Worm (Caenorhabditis elegans) whole organism, L4 larva: ENCODE measurements around the gene T05C7.5.

Source experiments
- F10B5.3 ChIP-seq: sonication (generic microtip); optimal IDR thresholded peaks from 2 replicates; lab custom pipeline; 2016; ENCODE audit warnings: mild to moderate bottlenecking, missing genetic modification characterization, missing compliant biosample characterization
- F26F4.8 ChIP-seq: fragments of 200-800 bp; sonication (Bioruptor generic); conservative IDR thresholded peaks from 2 replicates; pipeline ENCODE4 v1.3.6; 2022; ENCODE audit warnings: missing genetic modification characterization, missing compliant biosample characterization
- R02D3.7 ChIP-seq: fragments of 150-350 bp; sonication (generic microtip); optimal IDR thresholded peaks from 3 replicates; lab custom pipeline; 2014; ENCODE audit warnings: missing biosample characterization, missing genetic modification characterization
- T20F7.1 ChIP-seq: fragments of 200-800 bp; sonication (Bioruptor generic); optimal IDR thresholded peaks from 2 replicates; lab custom pipeline; 2018; ENCODE audit warnings: mild to moderate bottlenecking, missing genetic modification characterization, missing compliant biosample characterization
- Y48G9A.11 ChIP-seq: fragments of 200-800 bp; sonication (Bioruptor generic); IDR thresholded peaks from 2 replicates; pipeline ENCODE4 v1.3.6; 2022; ENCODE audit warnings: missing genetic modification reagents, missing genetic modification characterization, missing compliant biosample characterization
- Y5F2A.4 ChIP-seq: fragments of 200-800 bp; sonication (Bioruptor generic); optimal IDR thresholded peaks from 2 replicates; lab custom pipeline; 2018; ENCODE audit warnings: mild to moderate bottlenecking, missing genetic modification characterization, missing compliant biosample characterization
- ZK337.2 ChIP-seq: fragments of 200-800 bp; sonication (Bioruptor generic); IDR thresholded peaks from 2 replicates; pipeline ENCODE4 v1.3.6; 2022; ENCODE audit warnings: missing genetic modification reagents, missing genetic modification characterization, missing compliant biosample characterization
- ZK546.5 ChIP-seq, 2 experiments: sonication (generic microtip); optimal IDR thresholded peaks; 2 replicates each; lab custom pipeline; 2017; ENCODE audit warnings: missing biosample characterization in 2 of 2, missing genetic modification characterization in 2 of 2
- aha-1 ChIP-seq: fragments of 150-350 bp; peaks from one replicate; lab custom pipeline; 2014; ENCODE audit warnings: missing biosample characterization, missing genetic modification characterization
- ama-1 ChIP-seq: fragments of 150-350 bp; optimal IDR thresholded peaks from 2 replicates; lab custom pipeline; 2014; ENCODE audit warnings: inconsistent platforms, mixed read lengths
- ceh-20 ChIP-seq: fragments of 200-800 bp; sonication (Bioruptor generic); IDR thresholded peaks from 2 replicates; pipeline ENCODE4 v1.3.6; 2022; ENCODE audit warnings: missing genetic modification reagents, missing genetic modification characterization, missing compliant biosample characterization
- ceh-28 ChIP-seq: fragments of 150-350 bp; optimal IDR thresholded peaks from 2 replicates; lab custom pipeline; 2014; ENCODE audit warnings: missing biosample characterization, missing genetic modification reagents, missing genetic modification characterization
- ceh-32 ChIP-seq: sonication (generic microtip); optimal IDR thresholded peaks from 2 replicates; lab custom pipeline; 2016; ENCODE audit warnings: mild to moderate bottlenecking, missing genetic modification characterization, missing compliant biosample characterization; ENCODE audit not compliant: poor library complexity
- ceh-44 ChIP-seq: fragments of 200-800 bp; sonication (Bioruptor generic); IDR thresholded peaks from 2 replicates; pipeline ENCODE4 v1.3.6; 2022; ENCODE audit warnings: missing genetic modification reagents, missing genetic modification characterization, missing compliant biosample characterization
- ceh-82 ChIP-seq: sonication (generic microtip); optimal IDR thresholded peaks from 2 replicates; lab custom pipeline; 2017; ENCODE audit warnings: missing biosample characterization, missing genetic modification characterization
- ctbp-1 ChIP-seq: fragments of 200-800 bp; sonication (Bioruptor generic); IDR thresholded peaks from 2 replicates; pipeline ENCODE4 v1.3.6; 2022; ENCODE audit warnings: missing genetic modification reagents, missing genetic modification characterization, missing compliant biosample characterization
- daf-12 ChIP-seq: fragments of 150-350 bp; optimal IDR thresholded peaks from 2 replicates; lab custom pipeline; 2014; ENCODE audit warnings: missing biosample characterization, missing genetic modification reagents, missing genetic modification characterization
- dmd-6 ChIP-seq: fragments of 200-800 bp; sonication (Bioruptor generic); IDR thresholded peaks from 2 replicates; pipeline ENCODE4 v1.3.6; 2022; ENCODE audit warnings: missing genetic modification reagents, missing genetic modification characterization, missing compliant biosample characterization
- dmd-9 ChIP-seq: fragments of 200-800 bp; sonication (Bioruptor generic); IDR thresholded peaks from 2 replicates; pipeline ENCODE4 v1.3.6; 2022; ENCODE audit warnings: missing genetic modification reagents, missing genetic modification characterization, missing compliant biosample characterization
- duxl-1 ChIP-seq: sonication (generic microtip); optimal IDR thresholded peaks from 2 replicates; lab custom pipeline; 2016; ENCODE audit warnings: mild to moderate bottlenecking, missing genetic modification characterization, moderate library complexity, missing compliant biosample characterization; ENCODE audit not compliant: poor library complexity
- egl-43 ChIP-seq: fragments of 200-800 bp; sonication (Bioruptor generic); IDR thresholded peaks from 2 replicates; pipeline ENCODE4 v1.3.6; 2022; ENCODE audit warnings: missing genetic modification reagents, missing genetic modification characterization, missing compliant biosample characterization
- hmg-1.1 ChIP-seq: fragments of 200-800 bp; sonication (Bioruptor generic); IDR thresholded peaks from 2 replicates; pipeline ENCODE4 v1.3.6; 2022; ENCODE audit warnings: missing genetic modification reagents, missing genetic modification characterization, missing compliant biosample characterization
- lin-1 ChIP-seq: fragments of 200-800 bp; sonication (Bioruptor generic); IDR thresholded peaks from 2 replicates; pipeline ENCODE4 v1.3.6; 2022; ENCODE audit warnings: missing genetic modification reagents, missing genetic modification characterization, missing compliant biosample characterization
- lin-13 ChIP-seq: fragments of 150-350 bp; optimal IDR thresholded peaks from 2 replicates; lab custom pipeline; 2014; ENCODE audit warnings: missing biosample characterization, missing genetic modification reagents, missing genetic modification characterization
- lin-15B ChIP-seq: fragments of 150-350 bp; sonication (generic microtip); optimal IDR thresholded peaks from 3 replicates; lab custom pipeline; 2014; ENCODE audit warnings: missing biosample characterization, missing genetic modification characterization
- lin-29 ChIP-seq: fragments of 200-800 bp; sonication (Bioruptor generic); IDR thresholded peaks from 2 replicates; pipeline ENCODE4 v1.3.6; 2022; ENCODE audit warnings: missing genetic modification reagents, missing genetic modification characterization, missing compliant biosample characterization
- lin-39 ChIP-seq: fragments of 150-350 bp; optimal IDR thresholded peaks from 2 replicates; lab custom pipeline; 2014; ENCODE audit warnings: missing biosample characterization, missing genetic modification reagents, missing genetic modification characterization
- lir-3 ChIP-seq: sonication (generic microtip); optimal IDR thresholded peaks from 2 replicates; lab custom pipeline; 2016; ENCODE audit warnings: mild to moderate bottlenecking, missing genetic modification characterization, missing compliant biosample characterization
- madf-9 ChIP-seq: fragments of 200-800 bp; sonication (Bioruptor generic); conservative IDR thresholded peaks from 2 replicates; pipeline ENCODE4 v1.3.6; 2022; ENCODE audit warnings: missing genetic modification reagents, missing genetic modification characterization, missing compliant biosample characterization
- mep-1 ChIP-seq: fragments of 150-350 bp; sonication (generic microtip); optimal IDR thresholded peaks from 3 replicates; lab custom pipeline; 2014; ENCODE audit warnings: missing biosample characterization, missing genetic modification characterization
- mxl-2 ChIP-seq: fragments of 200-800 bp; sonication (Bioruptor generic); conservative IDR thresholded peaks from 2 replicates; pipeline ENCODE4 v1.3.6; 2022; ENCODE audit warnings: missing genetic modification reagents, missing genetic modification characterization, missing compliant biosample characterization
- mxl-3 ChIP-seq: fragments of 200-800 bp; sonication (Bioruptor generic); optimal IDR thresholded peaks from 2 replicates; lab custom pipeline; 2018; ENCODE audit warnings: mild to moderate bottlenecking, missing genetic modification characterization, missing compliant biosample characterization
- nhr-102 ChIP-seq: sonication (generic microtip); optimal IDR thresholded peaks from 2 replicates; lab custom pipeline; 2016; ENCODE audit warnings: mild to moderate bottlenecking, missing genetic modification characterization, moderate library complexity, missing compliant biosample characterization
- nhr-11 ChIP-seq: fragments of 150-350 bp; optimal IDR thresholded peaks from 2 replicates; lab custom pipeline; 2014; ENCODE audit warnings: missing biosample characterization, missing genetic modification characterization
- nhr-237 ChIP-seq: sonication (generic microtip); optimal IDR thresholded peaks from 2 replicates; lab custom pipeline; 2017; ENCODE audit warnings: missing biosample characterization, missing genetic modification characterization
- nhr-25 ChIP-seq: sonication (generic microtip); optimal IDR thresholded peaks from 2 replicates; lab custom pipeline; 2017; ENCODE audit warnings: missing genetic modification characterization, mild to moderate bottlenecking, missing compliant biosample characterization, antibody characterized with exemption, moderate library complexity, borderline replicate concordance; ENCODE audit not compliant: insufficient read depth
- nhr-28 ChIP-seq: fragments of 150-350 bp; optimal IDR thresholded peaks from 2 replicates; lab custom pipeline; 2014; ENCODE audit warnings: missing biosample characterization, missing genetic modification characterization
- nhr-48 ChIP-seq: sonication (generic microtip); optimal IDR thresholded peaks from 2 replicates; lab custom pipeline; 2016; ENCODE audit warnings: mild to moderate bottlenecking, missing genetic modification characterization, missing compliant biosample characterization
- php-3 ChIP-seq: fragments of 200-800 bp; sonication (Bioruptor generic); IDR thresholded peaks from 2 replicates; pipeline ENCODE4 v1.3.6; 2022; ENCODE audit warnings: missing genetic modification reagents, missing genetic modification characterization, missing compliant biosample characterization
- rbr-2 ChIP-seq: sonication (generic microtip); optimal IDR thresholded peaks from 2 replicates; lab custom pipeline; 2016; ENCODE audit warnings: missing genotype, missing genetic modification characterization, missing compliant biosample characterization
- sdz-12 ChIP-seq: fragments of 200-800 bp; sonication (Bioruptor generic); optimal IDR thresholded peaks from 2 replicates; lab custom pipeline; 2018; ENCODE audit warnings: mild to moderate bottlenecking, missing genetic modification characterization, missing compliant biosample characterization
- set-16 ChIP-seq: fragments of 200-800 bp; sonication (Bioruptor generic); IDR thresholded peaks from 2 replicates; pipeline ENCODE4 v1.3.6; 2022; ENCODE audit warnings: missing genetic modification reagents, missing genetic modification characterization, missing compliant biosample characterization
- skn-1 ChIP-seq: fragments of 150-350 bp; optimal IDR thresholded peaks from 2 replicates; lab custom pipeline; 2014; ENCODE audit warnings: missing biosample characterization, missing genetic modification characterization
- snpc-1.2 ChIP-seq: fragments of 200-800 bp; sonication (Bioruptor generic); IDR thresholded peaks from 2 replicates; pipeline ENCODE4 v1.3.6; 2022; ENCODE audit warnings: missing genetic modification reagents, missing genetic modification characterization, missing compliant biosample characterization
- snpc-4 ChIP-seq: fragments of 150-350 bp; optimal IDR thresholded peaks from 2 replicates; lab custom pipeline; 2014; ENCODE audit warnings: missing biosample characterization, missing genetic modification characterization
- tag-97 ChIP-seq: fragments of 200-800 bp; sonication (Bioruptor generic); IDR thresholded peaks from 2 replicates; pipeline ENCODE4 v1.3.6; 2022; ENCODE audit warnings: missing genetic modification characterization, missing compliant biosample characterization
- unc-130 ChIP-seq: sonication (generic microtip); optimal IDR thresholded peaks from 2 replicates; lab custom pipeline; 2016; ENCODE audit warnings: missing genetic modification reagents, missing genetic modification characterization, missing compliant biosample characterization
- unc-39 ChIP-seq: sonication (generic microtip); optimal IDR thresholded peaks from 2 replicates; lab custom pipeline; 2017; ENCODE audit warnings: missing biosample characterization, missing genetic modification characterization
- unc-62 ChIP-seq, 3 experiments: fragments of 150-350 bp in 1 of 3; sonication (generic microtip); optimal IDR thresholded peaks in 2 of 3; peaks in 1 of 3; 1 replicate in 1 of 3; 2 replicates in 2 of 3; lab custom pipeline; 2014 to 2017; ENCODE audit warnings: missing biosample characterization in 3 of 3, missing genetic modification characterization in 3 of 3, missing genetic modification reagents in 3 of 3, missing genotype in 1 of 3
- vab-7 ChIP-seq: fragments of 200-800 bp; sonication (Bioruptor generic); IDR thresholded peaks from 2 replicates; pipeline ENCODE4 v1.3.6; 2022; ENCODE audit warnings: missing genetic modification reagents, missing genetic modification characterization, missing compliant biosample characterization
- zfp-2 ChIP-seq: sonication (generic microtip); optimal IDR thresholded peaks from 2 replicates; lab custom pipeline; 2016; ENCODE audit warnings: mild to moderate bottlenecking, missing genetic modification characterization, missing compliant biosample characterization
- ztf-7 ChIP-seq: fragments of 150-350 bp; optimal IDR thresholded peaks from 2 replicates; lab custom pipeline; 2014; ENCODE audit warnings: missing biosample characterization, missing genetic modification characterization

The T05C7.5 gene

DNA sequence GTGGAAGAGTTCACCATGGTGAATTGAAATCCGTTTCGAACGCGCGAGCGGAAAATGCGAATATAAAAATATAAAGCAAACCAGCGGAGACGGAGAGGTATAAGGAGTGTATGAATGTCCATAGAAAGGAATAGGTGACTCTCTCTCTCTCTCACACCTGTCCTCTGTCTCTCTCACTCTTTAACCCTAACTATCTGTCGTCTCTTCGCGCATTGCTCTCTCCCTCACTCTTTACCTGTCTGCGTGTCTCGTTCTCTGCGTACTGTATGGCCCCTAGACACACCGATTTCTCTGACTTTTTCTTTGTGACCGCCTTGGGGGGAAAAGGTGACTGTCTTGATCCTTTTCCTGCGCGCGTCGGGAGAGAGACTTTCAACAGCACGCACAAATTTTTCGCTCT lies 7.5 kb downstream of the T05C7.5 start (continued):
- TF ChIP-seq nhr-25, result peak; percentile 63
- no peak for TF ChIP-seq ceh-32 (tag; lab: Kevin White, UChicago)
- TF ChIP-seq nhr-48 (tag; lab: Kevin White, UChicago), result peak; percentile 34
- no peak for TF ChIP-seq ZK546.5 (tag; optimal IDR thresholded peaks at IDR 0.05; lab: Kevin White, UChicago)
- no peak for TF ChIP-seq lir-3 (tag; lab: Kevin White, UChicago)
- no peak for TF ChIP-seq lin-29 (GFP tag; lab: Robert Waterston, UW)
- peak; percentile 84 for TF ChIP-seq mxl-3 (GFP tag; lab: Kevin White, UChicago)
- TF ChIP-seq ceh-28, result no peak
- no peak for TF ChIP-seq T20F7.1 (GFP tag; lab: Kevin White, UChicago)
- TF ChIP-seq tag-97 (GFP tag; lab: Robert Waterston, UW), result no peak
- no peak for TF ChIP-seq nhr-237 (tag; lab: Kevin White, UChicago)
- TF ChIP-seq ctbp-1, result no peak
- peak; percentile 13 for TF ChIP-seq ztf-7 (tag; lab: Kevin White, UChicago)
- peak; percentile 58; the same call in 1 of the 2 replicates for TF ChIP-seq egl-43 (GFP tag; lab: Robert Waterston, UW)
- peak; percentile 72 for TF ChIP-seq hmg-1.1 (GFP tag; lab: Robert Waterston, UW)
- TF ChIP-seq R02D3.7, result no peak
- peak in 1 of 2 experiments; percentile 51 for TF ChIP-seq unc-62 (GFP tag; optimal IDR thresholded peaks at IDR 0.05 in 1 of 2; lab: Kevin White, UChicago)
- TF ChIP-seq unc-62 (tag; optimal IDR thresholded peaks at IDR 0.05; lab: Kevin White, UChicago), result no peak
- no peak for TF ChIP-seq sdz-12 (GFP tag; lab: Kevin White, UChicago)
- TF ChIP-seq lin-1 (GFP tag; lab: Robert Waterston, UW), result no peak; the same call in 1 of the 2 replicates
- no peak for TF ChIP-seq madf-9
- no peak for TF ChIP-seq nhr-11 (tag; lab: Kevin White, UChicago)
- peak; percentile 52 for TF ChIP-seq mep-1
- no peak for TF ChIP-seq F26F4.8
- no peak for TF ChIP-seq ama-1 (lab: Kevin White, UChicago)
- TF ChIP-seq snpc-4, result no peak
- TF ChIP-seq daf-12, result no peak
- no peak for TF ChIP-seq mxl-2 (GFP tag; lab: Robert Waterston, UW)
- TF ChIP-seq nhr-28, result peak; percentile 71
- no peak for TF ChIP-seq vab-7 (GFP tag; lab: Robert Waterston, UW)
- TF ChIP-seq nhr-102 (tag; lab: Kevin White, UChicago), result peak; percentile 43
- no peak for TF ChIP-seq lin-15B (tag; lab: Kevin White, UChicago)
- no peak for TF ChIP-seq zfp-2
- 0 out of 2 replicates have a peak, but pooled peaks have one; percentile 28 for TF ChIP-seq dmd-6 (GFP tag; lab: Robert Waterston, UW)
- no peak for TF ChIP-seq ceh-20 (GFP tag; lab: Robert Waterston, UW)
- peak; percentile 34 for TF ChIP-seq duxl-1 (tag; lab: Kevin White, UChicago)
- no peak for TF ChIP-seq snpc-1.2 (GFP tag; lab: Robert Waterston, UW)
- no peak for TF ChIP-seq lin-13 (GFP tag; lab: Kevin White, UChicago)
- no peak for TF ChIP-seq skn-1 (tag; lab: Kevin White, UChicago)
- TF ChIP-seq set-16, result peak; percentile 29; the same call in 1 of the 2 replicates
- peak; percentile 68 for TF ChIP-seq aha-1 (tag; lab: Kevin White, UChicago)
- no peak for TF ChIP-seq unc-130 (GFP tag; lab: Kevin White, UChicago)
- no peak for TF ChIP-seq unc-39 (tag; lab: Kevin White, UChicago)
- no peak for TF ChIP-seq ceh-44 (GFP tag; lab: Robert Waterston, UW)
- TF ChIP-seq dmd-9 (GFP tag; lab: Robert Waterston, UW), result no peak
- no peak for TF ChIP-seq Y5F2A.4 (GFP tag; lab: Kevin White, UChicago)
- TF ChIP-seq F10B5.3 (tag; lab: Kevin White, UChicago), result no peak
- TF ChIP-seq rbr-2 (tag; lab: Kevin White, UChicago), result peak; percentile 41
- 0 out of 2 replicates have a peak, but pooled peaks have one; percentile 22 for TF ChIP-seq php-3 (GFP tag; lab: Robert Waterston, UW)
- no peak for TF ChIP-seq Y48G9A.11 (GFP tag; lab: Robert Waterston, UW)
- no peak for TF ChIP-seq lin-39 (tag; lab: Kevin White, UChicago)
- TF ChIP-seq ceh-82 (tag; lab: Kevin White, UChicago), result no peak
- TF ChIP-seq ZK337.2 (GFP tag; lab: Robert Waterston, UW), result no peak
